Worm (Caenorhabditis elegans): ENCODE measurements around the gene ZK546.5.

DNA sequence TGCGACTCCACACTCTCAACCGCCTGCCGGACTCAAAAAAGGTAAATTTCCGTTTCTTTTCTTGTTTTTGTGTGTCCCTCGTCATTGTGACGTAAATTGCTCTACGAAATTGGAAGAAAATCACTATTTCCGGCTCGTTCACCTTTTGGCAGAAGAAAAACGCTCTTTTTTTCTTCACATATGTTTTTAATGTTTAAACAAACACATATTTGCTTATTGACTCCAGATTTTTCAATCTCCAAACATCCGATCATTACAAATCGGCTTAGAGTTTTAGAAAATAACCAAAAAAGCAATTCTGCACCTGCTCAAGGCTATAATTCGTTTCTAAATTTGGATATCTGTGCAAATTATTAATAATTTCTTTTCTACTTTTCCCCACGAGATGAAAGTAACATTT lies 29.7 kb upstream of the ZK546.5 start:
- no peak for TF ChIP-seq egl-27 (tag; optimal IDR thresholded peaks at IDR 0.05)
- no peak for TF ChIP-seq nhr-10 (tag; optimal IDR thresholded peaks at IDR 0.05)
- no peak for TF ChIP-seq fkh-10 (GFP tag; optimal IDR thresholded peaks at IDR 0.05)
- no peak for TF ChIP-seq nhr-237 (tag; optimal IDR thresholded peaks at IDR 0.05)
- TF ChIP-seq fos-1 (tag; optimal IDR thresholded peaks at IDR 0.05) = no peak
- TF ChIP-seq ceh-82 (tag; optimal IDR thresholded peaks at IDR 0.05) = no peak

All from whole organism, L4 larva.